Worm (Caenorhabditis elegans) whole organism, L1 larva: Measurements from ENCODE around the gene F21C10.4.
A peak's percentile ranks its signal among the peaks of the same experiment; 100 is the strongest.

Source experiments
- C34B4.2 ChIP-seq: sonication (generic microtip); optimal IDR thresholded peaks from 2 replicates; lab custom pipeline; 2017; ENCODE audit warnings: mild to moderate bottlenecking, missing genetic modification characterization, missing compliant biosample characterization
- F16B12.6 ChIP-seq: fragments of 150-350 bp; optimal IDR thresholded peaks from 2 replicates; lab custom pipeline; 2014; ENCODE audit warnings: missing biosample characterization, missing genetic modification characterization
- blmp-1 ChIP-seq: fragments of 150-350 bp; optimal IDR thresholded peaks from 2 replicates; lab custom pipeline; 2014; ENCODE audit warnings: missing biosample characterization, missing genetic modification characterization
- ceh-63 ChIP-seq: fragments of 200-800 bp; sonication (Bioruptor generic); optimal IDR thresholded peaks from 2 replicates; lab custom pipeline; 2018; ENCODE audit warnings: mild to moderate bottlenecking, missing genetic modification characterization, missing compliant biosample characterization
- ceh-90 ChIP-seq: sonication (generic microtip); optimal IDR thresholded peaks from 2 replicates; lab custom pipeline; 2016; ENCODE audit warnings: missing genetic modification characterization, missing compliant biosample characterization
- dpl-1 ChIP-seq, 3 experiments: fragments of 150-350 bp in 2 of 3; sonication (generic microtip) in 1 of 3; optimal IDR thresholded peaks; 2 replicates each; lab custom pipeline; 2014 to 2017; ENCODE audit warnings: missing biosample characterization in 3 of 3, missing genetic modification characterization in 3 of 3, missing genetic modification reagents in 3 of 3
- dsc-1 ChIP-seq: sonication (generic microtip); optimal IDR thresholded peaks from 2 replicates; lab custom pipeline; 2016; ENCODE audit warnings: mild to moderate bottlenecking, missing genetic modification characterization, missing compliant biosample characterization
- efl-1 ChIP-seq, 4 experiments: fragments of 150-350 bp; optimal IDR thresholded peaks in 3 of 4; peaks in 1 of 4; 1 replicate in 1 of 4; 2 replicates in 3 of 4; lab custom pipeline; 2014; ENCODE audit warnings: missing biosample characterization in 2 of 4, missing genetic modification characterization in 2 of 4, missing genetic modification reagents in 2 of 4
- egl-13 ChIP-seq: sonication (generic microtip); optimal IDR thresholded peaks from 2 replicates; lab custom pipeline; 2016; ENCODE audit warnings: missing genotype, missing genetic modification reagents, missing genetic modification characterization, missing compliant biosample characterization
- egl-27 ChIP-seq, 2 experiments: fragments of 150-350 bp in 1 of 2; sonication (generic microtip); optimal IDR thresholded peaks; 3 replicates each; lab custom pipeline; 2017 to 2018; ENCODE audit warnings: missing biosample characterization in 2 of 2, missing genetic modification characterization in 2 of 2, missing genetic modification reagents in 2 of 2
- elt-2 ChIP-seq: sonication (generic microtip); optimal IDR thresholded peaks from 2 replicates; lab custom pipeline; 2016; ENCODE audit warnings: missing genetic modification characterization, mild to moderate bottlenecking, inconsistent platforms, missing compliant biosample characterization, missing genetic modification reagents
- elt-3 ChIP-seq, 6 experiments: fragments of 150-350 bp in 1 of 6; sonication (generic microtip); optimal IDR thresholded peaks; 2 replicates each; lab custom pipeline; 2017 to 2018; ENCODE audit warnings: missing biosample characterization in 6 of 6, missing genetic modification characterization in 6 of 6, inconsistent platforms in 1 of 6
- ets-5 ChIP-seq: fragments of 200-800 bp; sonication (Bioruptor generic); IDR thresholded peaks from 2 replicates; pipeline ENCODE4 v1.3.6; 2022; ENCODE audit warnings: missing genetic modification characterization, missing compliant biosample characterization
- fkh-4 ChIP-seq: sonication (generic microtip); optimal IDR thresholded peaks from 2 replicates; lab custom pipeline; 2016; ENCODE audit warnings: missing compliant biosample characterization, missing genetic modification characterization, borderline replicate concordance
- fos-1 ChIP-seq: fragments of 150-350 bp; optimal IDR thresholded peaks from 2 replicates; lab custom pipeline; 2014; ENCODE audit warnings: missing biosample characterization, missing genetic modification characterization
- irx-1 ChIP-seq: sonication (generic microtip); optimal IDR thresholded peaks from 2 replicates; lab custom pipeline; 2016; ENCODE audit warnings: missing genetic modification characterization, missing compliant biosample characterization
- isw-1 ChIP-seq: fragments of 200-800 bp; sonication (Bioruptor generic); IDR thresholded peaks from 2 replicates; pipeline ENCODE4 v1.3.6; 2022; ENCODE audit warnings: missing genetic modification characterization, missing compliant biosample characterization
- jun-1 ChIP-seq: fragments of 150-350 bp; optimal IDR thresholded peaks from 2 replicates; lab custom pipeline; 2014; ENCODE audit warnings: missing biosample characterization, missing genetic modification reagents, missing genetic modification characterization
- lin-15B ChIP-seq: fragments of 150-350 bp; sonication (generic microtip); optimal IDR thresholded peaks from 3 replicates; lab custom pipeline; 2014; ENCODE audit warnings: missing biosample characterization, missing genetic modification characterization
- mab-9 ChIP-seq: fragments of 200-800 bp; sonication (Bioruptor generic); IDR thresholded peaks from 2 replicates; pipeline ENCODE4 v1.3.6; 2022; ENCODE audit warnings: missing genetic modification reagents, missing genetic modification characterization, missing compliant biosample characterization
- mdl-1 ChIP-seq, 2 experiments: fragments of 150-350 bp; optimal IDR thresholded peaks; 2 replicates each; lab custom pipeline; 2014 to 2017; ENCODE audit warnings: missing biosample characterization in 2 of 2, missing genetic modification characterization in 2 of 2, inconsistent platforms in 1 of 2
- mef-2 ChIP-seq: fragments of 150-350 bp; optimal IDR thresholded peaks from 2 replicates; lab custom pipeline; 2014; ENCODE audit warnings: missing biosample characterization, missing genetic modification characterization
- mep-1 ChIP-seq: fragments of 150-350 bp; optimal IDR thresholded peaks from 2 replicates; lab custom pipeline; 2014; ENCODE audit warnings: missing biosample characterization, missing genetic modification characterization
- nhr-11 ChIP-seq: fragments of 150-350 bp; optimal IDR thresholded peaks from 2 replicates; lab custom pipeline; 2014; ENCODE audit warnings: missing biosample characterization, missing genetic modification characterization
- nhr-19 ChIP-seq: fragments of 200-800 bp; sonication (Bioruptor generic); conservative IDR thresholded peaks from 2 replicates; pipeline ENCODE4 v1.3.6; 2022; ENCODE audit warnings: missing genetic modification characterization, missing compliant biosample characterization
- nhr-20 ChIP-seq: sonication (generic microtip); optimal IDR thresholded peaks from 2 replicates; lab custom pipeline; 2016; ENCODE audit warnings: mild to moderate bottlenecking, missing genetic modification characterization, missing compliant biosample characterization
- nhr-237 ChIP-seq: fragments of 150-350 bp; optimal IDR thresholded peaks from 2 replicates; lab custom pipeline; 2014; ENCODE audit warnings: missing biosample characterization, missing genetic modification characterization
- nhr-76 ChIP-seq: sonication (generic microtip); optimal IDR thresholded peaks from 2 replicates; lab custom pipeline; 2017; ENCODE audit warnings: missing biosample characterization, missing genetic modification characterization
- nhr-77 ChIP-seq: fragments of 150-350 bp; optimal IDR thresholded peaks from 2 replicates; lab custom pipeline; 2014; ENCODE audit warnings: missing biosample characterization, missing genetic modification characterization
- nhr-84 ChIP-seq: sonication (generic microtip); optimal IDR thresholded peaks from 2 replicates; lab custom pipeline; 2017; ENCODE audit warnings: missing biosample characterization, missing genetic modification characterization
- pag-3 ChIP-seq: sonication (generic microtip); optimal IDR thresholded peaks from 2 replicates; lab custom pipeline; 2017; ENCODE audit warnings: missing genetic modification characterization, mild to moderate bottlenecking, missing compliant biosample characterization, antibody characterized with exemption, borderline replicate concordance; ENCODE audit not compliant: insufficient read depth
- pax-3 ChIP-seq: fragments of 200-800 bp; sonication (Bioruptor generic); optimal IDR thresholded peaks from 2 replicates; lab custom pipeline; 2018; ENCODE audit warnings: mild to moderate bottlenecking, missing genetic modification characterization, moderate library complexity, missing compliant biosample characterization
- rnt-1 ChIP-seq: sonication (generic microtip); optimal IDR thresholded peaks from 2 replicates; lab custom pipeline; 2016; ENCODE audit warnings: mild to moderate bottlenecking, missing genetic modification characterization, moderate library complexity, missing compliant biosample characterization
- snpc-4 ChIP-seq: fragments of 150-350 bp; optimal IDR thresholded peaks from 2 replicates; lab custom pipeline; 2014; ENCODE audit warnings: missing biosample characterization, missing genetic modification characterization
- snu-23 ChIP-seq: sonication (generic microtip); optimal IDR thresholded peaks from 2 replicates; lab custom pipeline; 2016; ENCODE audit warnings: missing genetic modification characterization, missing compliant biosample characterization
- sox-4 ChIP-seq: sonication (generic microtip); optimal IDR thresholded peaks from 2 replicates; lab custom pipeline; 2016; ENCODE audit warnings: missing genetic modification characterization, missing compliant biosample characterization
- sptf-1 ChIP-seq: fragments of 150-350 bp; optimal IDR thresholded peaks from 2 replicates; lab custom pipeline; 2014; ENCODE audit warnings: missing biosample characterization, missing genetic modification characterization
- sup-37 ChIP-seq: fragments of 200-800 bp; sonication (Bioruptor generic); optimal IDR thresholded peaks from 2 replicates; lab custom pipeline; 2018; ENCODE audit warnings: mild to moderate bottlenecking, missing genetic modification characterization, missing compliant biosample characterization
- swsn-7 ChIP-seq: sonication (generic microtip); optimal IDR thresholded peaks from 2 replicates; lab custom pipeline; 2016; ENCODE audit warnings: missing genetic modification characterization, missing compliant biosample characterization
- tlp-1 ChIP-seq: fragments of 150-350 bp; optimal IDR thresholded peaks from 2 replicates; lab custom pipeline; 2014; ENCODE audit warnings: missing biosample characterization, missing genetic modification characterization
- unc-130 ChIP-seq: fragments of 150-350 bp; optimal IDR thresholded peaks from 2 replicates; lab custom pipeline; 2017; ENCODE audit warnings: missing biosample characterization, missing genetic modification characterization, inconsistent platforms
- unc-62 ChIP-seq: fragments of 150-350 bp; optimal IDR thresholded peaks from 2 replicates; lab custom pipeline; 2014; ENCODE audit warnings: missing biosample characterization, missing genetic modification reagents, missing genetic modification characterization
- xbp-1 ChIP-seq: sonication (generic microtip); optimal IDR thresholded peaks from 2 replicates; lab custom pipeline; 2016; ENCODE audit warnings: missing genetic modification characterization, missing compliant biosample characterization
- zag-1 ChIP-seq: fragments of 150-350 bp; optimal IDR thresholded peaks from 2 replicates; lab custom pipeline; 2014; ENCODE audit warnings: missing biosample characterization, missing genetic modification characterization
- ztf-11 ChIP-seq, 2 experiments: sonication (generic microtip); optimal IDR thresholded peaks; 2 replicates each; lab custom pipeline; 2016 to 2017; ENCODE audit warnings: missing genetic modification characterization in 2 of 2, missing biosample characterization in 1 of 2, missing compliant biosample characterization in 1 of 2
- ztf-4 ChIP-seq: fragments of 150-350 bp; optimal IDR thresholded peaks from 2 replicates; lab custom pipeline; 2014; ENCODE audit warnings: missing biosample characterization, missing genetic modification characterization

The F21C10.4 gene

ce11 chrV:9124180-9124579 is 2.2 kb upstream of the F21C10.4 start, which contains the start of gene F21C10.6:
Gene F21C10.6, plus strand, starts transcription at chrV:9124480.
- TF ChIP-seq tlp-1: no peak
- no peak for TF ChIP-seq unc-130 (tag; lab: Kevin White, UChicago)
- TF ChIP-seq, all 84 proteins: peak for 0

- no peak for TF ChIP-seq swsn-7
- TF ChIP-seq rnt-1 (tag; lab: Kevin White, UChicago): no peak
- no peak for TF ChIP-seq nhr-77 (tag; lab: Kevin White, UChicago)
- TF ChIP-seq pax-3: no peak
- no peak for TF ChIP-seq xbp-1 (tag; lab: Kevin White, UChicago)
- no peak for TF ChIP-seq nhr-237 (tag; lab: Kevin White, UChicago)
- no peak for TF ChIP-seq snpc-4 (tag; lab: Kevin White, UChicago)
- TF ChIP-seq fkh-4 (tag; lab: Kevin White, UChicago): no peak
- TF ChIP-seq fos-1 (tag; lab: Kevin White, UChicago): no peak
- no peak for TF ChIP-seq ztf-11 (tag; optimal IDR thresholded peaks at IDR 0.05; lab: Kevin White, UChicago)
- TF ChIP-seq nhr-76: no peak
- no peak for TF ChIP-seq sup-37
- TF ChIP-seq dsc-1: no peak
- TF ChIP-seq blmp-1 (tag; lab: Kevin White, UChicago): no peak
- TF ChIP-seq elt-2 (tag; lab: Kevin White, UChicago): no peak
- no peak for TF ChIP-seq nhr-20 (tag; lab: Kevin White, UChicago)
Measured at ce11 chrV:9125345-9125744, 1.1 kb upstream of the F21C10.4 start, which contains the start of gene F21C10.5. Gene F21C10.5, plus strand, starts transcription at chrV:9125645.

- TF ChIP-seq efl-1 (optimal IDR thresholded peaks at IDR 0.05; lab: Kevin White, UChicago) (no peak), efl-1 (GFP tag; optimal IDR thresholded peaks at IDR 0.05 in 1 of 2; lab: Kevin White, UChicago) (no peak), sup-37 (no peak), mef-2 (no peak), xbp-1 (tag; lab: Kevin White, UChicago) (no peak), elt-3 (tag; optimal IDR thresholded peaks at IDR 0.05; lab: Kevin White, UChicago) (no peak), nhr-76 (no peak), sox-4 (tag; lab: Kevin White, UChicago) (no peak), fkh-4 (tag; lab: Kevin White, UChicago) (no peak), pag-3 (tag; lab: Kevin White, UChicago) (no peak), ets-5 (GFP tag; lab: Robert Waterston, UW) (no peak), nhr-19 (GFP tag; lab: Robert Waterston, UW) (no peak), unc-62 (GFP tag; lab: Kevin White, UChicago) (no peak), lin-15B (tag; lab: Kevin White, UChicago) (no peak)
Measured at ce11 chrV:9127773-9128172, 1.4 kb downstream of the F21C10.4 start, which contains the start of gene F21C10.3. Gene F21C10.3, plus strand, starts transcription at chrV:9128073.

ce11 chrV:9128562-9128961 is 2.1 kb downstream of the F21C10.4 start:
- TF ChIP-seq zag-1 (no peak), fos-1 (tag; lab: Kevin White, UChicago) (peak; percentile 52), mab-9 (no peak), irx-1 (tag; lab: Kevin White, UChicago) (peak; percentile 24), F16B12.6 (no peak), C34B4.2 (tag; lab: Kevin White, UChicago) (no peak), jun-1 (peak; percentile 40), dpl-1 (GFP tag; optimal IDR thresholded peaks at IDR 0.05; lab: Kevin White, UChicago) (peak in 1 of 3 experiments; percentile 41), unc-130 (tag; lab: Kevin White, UChicago) (no peak), nhr-84 (tag; lab: Kevin White, UChicago) (no peak), nhr-19 (GFP tag; lab: Robert Waterston, UW) (peak; percentile 22; the same call in 1 of the 2 replicates), snu-23 (GFP tag; lab: Kevin White, UChicago) (peak; percentile 54), snpc-4 (tag; lab: Kevin White, UChicago) (peak; percentile 22), sptf-1 (tag; lab: Kevin White, UChicago) (no peak), ztf-4 (peak; percentile 38), efl-1 (optimal IDR thresholded peaks at IDR 0.05; lab: Kevin White, UChicago) (peak; percentile 40 to 46), efl-1 (GFP tag; optimal IDR thresholded peaks at IDR 0.05 in 1 of 2; lab: Kevin White, UChicago) (peak; percentile 25 to 89), ceh-63 (GFP tag; lab: Kevin White, UChicago) (no peak), nhr-20 (tag; lab: Kevin White, UChicago) (peak; percentile 72), mdl-1 (tag; optimal IDR thresholded peaks at IDR 0.05; lab: Kevin White, UChicago) (peak in 1 of 2 experiments; percentile 35), nhr-11 (tag; lab: Kevin White, UChicago) (peak; percentile 78), egl-13 (tag; lab: Kevin White, UChicago) (peak; percentile 76), egl-27 (tag; optimal IDR thresholded peaks at IDR 0.05; lab: Kevin White, UChicago) (no peak), ceh-90 (no peak), mep-1 (tag; lab: Kevin White, UChicago) (peak; percentile 42), isw-1 (GFP tag; lab: Robert Waterston, UW) (peak; percentile 25; the same call in 1 of the 2 replicates), tlp-1 (no peak)
